Fruit fly (Drosophila melanogaster) whole organism, pupa: ENCODE data around the gene Dyro.

ENCODE experiments used
- CG10348 ChIP-seq: fragments of 200-800 bp; sonication (Bioruptor generic); IDR thresholded peaks from 2 replicates; pipeline ENCODE4 v1.3.6; 2022; ENCODE audit warnings: missing biosample characterization, missing genetic modification characterization
- CG12605 ChIP-seq: fragments of 200-800 bp; sonication (Bioruptor generic); IDR thresholded peaks from 2 replicates; pipeline ENCODE4 v1.3.6; 2022; ENCODE audit warnings: missing biosample characterization, missing genetic modification characterization
- CG13204 ChIP-seq: fragments of 200-800 bp; sonication (Bioruptor generic); optimal IDR thresholded peaks from 2 replicates; lab custom pipeline; 2018; ENCODE audit warnings: missing biosample characterization, mild to moderate bottlenecking, missing genetic modification characterization, moderate library complexity
- CG14655 ChIP-seq: fragments of 200-800 bp; sonication (Bioruptor generic); optimal IDR thresholded peaks from 3 replicates; lab custom pipeline; 2017; ENCODE audit warnings: mild to moderate bottlenecking, missing biosample characterization, missing genetic modification reagents, missing genetic modification characterization
- CG15710 ChIP-seq: fragments of 200-800 bp; sonication (Bioruptor generic); optimal IDR thresholded peaks from 2 replicates; lab custom pipeline; 2018; ENCODE audit warnings: missing biosample characterization, mild to moderate bottlenecking, missing genetic modification characterization, moderate library complexity
- CG17806 ChIP-seq: fragments of 200-800 bp; sonication (Bioruptor generic); optimal IDR thresholded peaks from 2 replicates; lab custom pipeline; 2018; ENCODE audit warnings: missing biosample characterization, mild to moderate bottlenecking, missing genetic modification characterization, moderate library complexity
- CG32121 ChIP-seq: fragments of 200-800 bp; sonication (Bioruptor generic); IDR thresholded peaks from 2 replicates; pipeline ENCODE4 v1.3.6; 2022; ENCODE audit warnings: missing biosample characterization, missing genetic modification characterization
- CG34367 ChIP-seq: fragments of 200-800 bp; sonication (Bioruptor generic); optimal IDR thresholded peaks from 2 replicates; lab custom pipeline; 2018; ENCODE audit warnings: missing biosample characterization, mild to moderate bottlenecking, missing genetic modification characterization
- CG4496 ChIP-seq: fragments of 200-800 bp; sonication (Bioruptor generic); IDR thresholded peaks from 3 replicates; pipeline ENCODE4 v1.3.6; 2022; ENCODE audit warnings: missing biosample characterization, missing genetic modification characterization
- CG8159 ChIP-seq: fragments of 200-800 bp; sonication (Bioruptor generic); optimal IDR thresholded peaks from 3 replicates; lab custom pipeline; 2018; ENCODE audit warnings: missing biosample characterization, mild to moderate bottlenecking, missing genetic modification characterization, moderate library complexity
- CG8301 ChIP-seq: fragments of 200-800 bp; sonication (Bioruptor generic); optimal IDR thresholded peaks from 2 replicates; lab custom pipeline; 2018; ENCODE audit warnings: missing biosample characterization, mild to moderate bottlenecking, missing genetic modification characterization
- CG9948 ChIP-seq: fragments of 200-800 bp; sonication (Bioruptor generic); optimal IDR thresholded peaks from 2 replicates; lab custom pipeline; 2018; ENCODE audit warnings: missing biosample characterization, mild to moderate bottlenecking, missing genetic modification characterization, moderate library complexity
- D1 ChIP-seq: fragments of 200-800 bp; sonication (Bioruptor generic); optimal IDR thresholded peaks from 2 replicates; lab custom pipeline; 2018; ENCODE audit warnings: missing biosample characterization, mild to moderate bottlenecking, missing genetic modification characterization, moderate library complexity
- EcR ChIP-seq: fragments of 200-800 bp; sonication (Bioruptor generic); optimal IDR thresholded peaks from 3 replicates; lab custom pipeline; 2019; ENCODE audit warnings: missing biosample characterization, missing genetic modification characterization, mild to moderate bottlenecking, moderate library complexity, missing genetic modification reagents
- Ets98B ChIP-seq: fragments of 200-800 bp; sonication (Bioruptor generic); IDR thresholded peaks from 2 replicates; pipeline ENCODE4 v1.3.6; 2022; ENCODE audit warnings: missing biosample characterization, missing genetic modification characterization
- Pif1A ChIP-seq: fragments of 200-800 bp; sonication (Bioruptor generic); optimal IDR thresholded peaks from 3 replicates; lab custom pipeline; 2016; ENCODE audit warnings: missing biosample characterization, missing genetic modification characterization
- Pif1B ChIP-seq: fragments of 200-800 bp; sonication (Bioruptor generic); optimal IDR thresholded peaks from 3 replicates; lab custom pipeline; 2016; ENCODE audit warnings: missing biosample characterization, missing genetic modification characterization
- Snoo ChIP-seq: fragments of 200-800 bp; sonication (Bioruptor generic); optimal IDR thresholded peaks from 3 replicates; lab custom pipeline; 2017; ENCODE audit warnings: missing biosample characterization, mild to moderate bottlenecking, missing genetic modification characterization, inconsistent platforms
- fd96Ca ChIP-seq: fragments of 200-800 bp; sonication (Bioruptor generic); IDR thresholded peaks from 3 replicates; pipeline ENCODE4 v1.3.6; 2022; ENCODE audit warnings: missing biosample characterization, missing genetic modification characterization
- gl ChIP-seq: fragments of 200-800 bp; sonication (Bioruptor generic); optimal IDR thresholded peaks from 2 replicates; lab custom pipeline; 2018; ENCODE audit warnings: missing biosample characterization, mild to moderate bottlenecking, missing genetic modification characterization
- rn ChIP-seq: fragments of 200-800 bp; sonication (Bioruptor generic); IDR thresholded peaks from 2 replicates; pipeline ENCODE4 v1.3.6; 2022; ENCODE audit warnings: missing biosample characterization, missing genetic modification characterization

Dyro gene

DNA sequence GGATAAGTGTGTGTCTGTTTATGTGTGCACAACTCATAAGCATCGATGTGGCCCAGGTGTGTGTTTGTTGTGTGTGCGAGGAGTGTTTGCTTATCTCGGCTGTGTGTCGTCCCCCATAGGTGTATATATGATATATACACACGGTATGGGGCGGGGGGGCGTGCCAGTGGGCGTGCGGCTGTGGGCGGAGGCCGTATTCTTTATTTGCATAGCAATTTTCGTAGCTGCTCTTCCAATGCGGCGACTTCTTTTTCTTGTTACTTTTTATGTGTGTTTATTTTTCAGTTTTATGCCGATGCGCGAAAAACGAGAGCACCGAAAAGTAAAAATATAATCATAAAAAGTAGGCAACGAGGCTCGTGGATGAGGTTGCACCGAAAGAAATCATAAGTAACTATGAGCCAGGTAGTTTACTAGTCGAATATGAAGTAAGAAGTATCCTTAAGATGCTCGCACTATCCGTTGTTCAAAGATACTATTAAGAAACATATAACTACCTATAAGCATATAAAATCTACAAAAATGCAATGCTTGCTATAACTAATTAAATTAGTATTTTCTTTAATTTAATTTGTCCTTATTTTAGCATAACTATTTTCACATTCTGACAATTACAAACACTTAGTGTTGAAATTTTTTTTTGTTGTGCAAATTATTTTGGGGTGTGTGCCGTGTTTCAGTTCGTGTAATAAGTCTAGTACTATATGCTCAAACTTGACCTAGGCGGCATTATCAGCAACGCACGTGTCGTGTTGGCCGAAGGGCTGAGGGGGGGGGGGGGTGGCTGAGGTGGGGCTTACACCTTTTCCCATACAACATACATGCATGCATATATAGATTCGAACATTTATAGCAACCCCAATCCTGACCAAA lies 17.0 kb downstream of the Dyro start:
- TF ChIP-seq fd96Ca (GFP tag; lab: Robert Waterston, UW) (0 out of 3 replicates have a peak, but pooled peaks have one; percentile 12), Snoo (tag; lab: Kevin White, UChicago) (no peak)

DNA sequence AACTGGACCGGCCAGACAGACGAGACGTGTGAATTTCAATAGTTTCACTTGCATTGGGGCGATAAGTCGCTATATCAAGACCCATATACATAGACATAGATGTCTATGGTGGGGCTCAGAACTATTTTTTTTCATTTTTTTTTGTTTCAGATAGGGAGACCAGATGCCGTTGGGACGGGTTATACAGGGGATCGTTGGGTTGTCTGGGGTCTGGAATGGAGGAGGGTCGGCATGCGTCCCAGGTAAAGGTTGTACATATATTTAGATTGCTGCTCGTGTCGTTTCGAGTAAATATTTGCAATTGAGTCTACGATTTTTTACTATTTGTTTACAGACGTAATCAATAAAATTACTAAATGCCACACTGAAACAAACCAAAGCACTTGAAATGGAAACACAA lies 19.7 kb downstream of the Dyro start:
- TF ChIP-seq Pif1B = no peak
- no peak for TF ChIP-seq CG12605 (GFP tag; lab: Robert Waterston, UW)
- TF ChIP-seq CG32121 (GFP tag; lab: Robert Waterston, UW) = 0 out of 2 replicates have a peak, but pooled peaks have one; percentile 19

DNA sequence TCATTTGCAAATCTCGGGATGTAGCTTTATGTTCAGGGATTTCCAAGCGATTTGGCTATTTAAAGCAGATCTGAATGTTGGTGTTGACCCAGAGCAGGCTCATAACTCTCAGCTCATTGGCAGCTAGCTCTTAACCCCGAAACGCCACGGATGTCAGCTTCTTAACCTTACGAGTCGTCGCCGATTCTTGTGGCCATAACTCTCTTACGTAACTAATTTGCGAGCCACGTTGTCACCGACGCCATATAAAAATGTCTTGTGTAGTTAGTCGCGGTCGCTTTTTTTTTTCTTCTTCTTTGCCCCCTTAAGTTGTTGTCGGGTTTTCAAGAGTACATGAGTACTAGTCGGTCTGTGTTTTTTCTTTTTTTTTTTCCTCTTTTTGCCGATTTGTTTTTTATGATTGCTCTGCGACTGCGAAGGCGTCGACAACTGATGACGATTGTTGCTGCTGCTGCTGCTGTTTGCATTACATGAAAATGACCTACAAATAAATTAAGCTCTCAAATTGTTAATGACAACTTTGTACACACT lies 21.5 kb downstream of the Dyro start:
- no peak for TF ChIP-seq CG34367 (tag; lab: Kevin White, UChicago)
- no peak for TF ChIP-seq CG13204 (GFP tag; lab: Kevin White, UChicago)
- peak; percentile 41; the same call in 1 of the 3 replicates for TF ChIP-seq fd96Ca (GFP tag; lab: Robert Waterston, UW)
- peak; percentile 74 for TF ChIP-seq CG12605 (GFP tag; lab: Robert Waterston, UW)
- peak; percentile 36; the same call in 1 of the 2 replicates for TF ChIP-seq Ets98B (GFP tag; lab: Robert Waterston, UW)
- no peak for TF ChIP-seq CG15710
- TF ChIP-seq CG10348 = no peak
- TF ChIP-seq rn (GFP tag; lab: Robert Waterston, UW) = no peak
- TF ChIP-seq CG8159 (tag; lab: Kevin White, UChicago) = no peak
- TF ChIP-seq Snoo (tag; lab: Kevin White, UChicago) = no peak
- peak; percentile 76 for TF ChIP-seq CG4496
- no peak for TF ChIP-seq EcR (GFP tag; lab: Kevin White, UChicago)
- peak; percentile 20 for TF ChIP-seq Pif1A (GFP tag; lab: Kevin White, UChicago)
- peak; percentile 8 for TF ChIP-seq Pif1B
- TF ChIP-seq CG17806 = no peak
- TF ChIP-seq CG32121 (GFP tag; lab: Robert Waterston, UW) = 0 out of 2 replicates have a peak, but pooled peaks have one; percentile 43
- no peak for TF ChIP-seq CG8301 (tag; lab: Kevin White, UChicago)
- TF ChIP-seq CG14655 (GFP tag; lab: Kevin White, UChicago) = peak; percentile 13

DNA sequence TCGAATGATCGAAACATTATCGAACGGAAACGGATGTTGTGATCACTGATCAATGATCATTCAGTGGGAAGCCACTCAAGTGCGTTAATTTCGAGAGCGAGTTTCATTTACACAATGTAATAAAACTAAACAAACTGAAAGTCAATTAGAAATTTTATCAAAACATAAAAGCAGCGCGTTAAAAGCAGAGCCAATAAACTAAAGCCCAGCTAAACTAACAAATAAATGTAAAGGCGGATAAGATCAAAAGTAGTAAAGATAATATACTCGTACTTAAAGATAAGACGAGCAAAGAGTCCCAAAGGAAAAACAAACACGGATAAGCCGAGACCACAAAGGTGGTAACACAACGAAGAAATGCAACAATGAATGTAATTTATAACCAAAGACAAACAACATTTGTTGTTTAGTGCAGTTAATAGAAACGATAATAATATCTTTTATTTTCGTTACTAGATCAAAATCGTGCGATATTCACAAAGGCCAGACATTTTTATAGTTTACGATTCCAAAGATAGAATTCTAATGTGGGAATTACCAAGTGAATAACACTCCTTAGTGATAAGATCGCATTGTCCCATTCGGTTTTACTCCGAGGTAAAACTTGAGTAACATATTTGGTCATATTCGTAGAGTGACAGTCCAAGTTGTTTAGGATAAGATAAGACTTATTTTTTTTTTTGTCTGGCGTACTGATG lies 22.1 kb downstream of the Dyro start:
- no peak for TF ChIP-seq CG12605 (GFP tag; lab: Robert Waterston, UW)
- no peak for TF ChIP-seq CG8159 (tag; lab: Kevin White, UChicago)
- no peak for TF ChIP-seq Pif1B
- TF ChIP-seq CG8301 (tag; lab: Kevin White, UChicago) = no peak
- no peak for TF ChIP-seq Snoo (tag; lab: Kevin White, UChicago)
- no peak for TF ChIP-seq Pif1A (GFP tag; lab: Kevin White, UChicago)
- TF ChIP-seq CG17806 = no peak
- TF ChIP-seq rn (GFP tag; lab: Robert Waterston, UW) = no peak
- TF ChIP-seq EcR (GFP tag; lab: Kevin White, UChicago) = no peak
- TF ChIP-seq gl = no peak
- TF ChIP-seq D1 (tag; lab: Kevin White, UChicago) = no peak
- no peak for TF ChIP-seq CG15710
- no peak for TF ChIP-seq Ets98B (GFP tag; lab: Robert Waterston, UW)
- TF ChIP-seq CG34367 (tag; lab: Kevin White, UChicago) = no peak
- TF ChIP-seq CG4496 = no peak
- no peak for TF ChIP-seq CG13204 (GFP tag; lab: Kevin White, UChicago)
- TF ChIP-seq CG10348 = no peak
- TF ChIP-seq CG9948 (tag; lab: Kevin White, UChicago) = no peak
- TF ChIP-seq fd96Ca (GFP tag; lab: Robert Waterston, UW) = no peak

DNA sequence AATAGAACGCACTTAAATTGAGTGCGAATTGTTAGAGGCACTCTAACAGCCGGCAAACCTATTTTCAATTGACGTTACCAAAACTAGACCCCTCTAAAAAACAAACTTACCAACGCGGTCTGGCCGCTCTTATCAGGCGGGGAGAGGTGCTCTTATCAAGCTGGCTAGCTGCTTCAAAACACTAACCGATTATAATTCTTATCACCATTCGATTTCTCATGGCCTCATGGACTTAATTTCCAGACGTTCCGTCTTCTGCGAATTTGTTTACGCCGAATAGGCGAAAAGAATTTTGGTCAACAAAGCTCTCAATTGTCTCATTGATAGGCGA lies 22.7 kb downstream of the Dyro start:
- TF ChIP-seq CG10348 = no peak
- no peak for TF ChIP-seq Pif1A (GFP tag; lab: Kevin White, UChicago)
- no peak for TF ChIP-seq CG34367 (tag; lab: Kevin White, UChicago)
- TF ChIP-seq CG8159 (tag; lab: Kevin White, UChicago) = no peak
- no peak for TF ChIP-seq Snoo (tag; lab: Kevin White, UChicago)
- TF ChIP-seq gl = no peak
- TF ChIP-seq CG8301 (tag; lab: Kevin White, UChicago) = no peak
- no peak for TF ChIP-seq CG12605 (GFP tag; lab: Robert Waterston, UW)
- TF ChIP-seq CG4496 = no peak
- no peak for TF ChIP-seq CG32121 (GFP tag; lab: Robert Waterston, UW)
- no peak for TF ChIP-seq CG9948 (tag; lab: Kevin White, UChicago)
- TF ChIP-seq CG13204 (GFP tag; lab: Kevin White, UChicago) = no peak
- TF ChIP-seq Ets98B (GFP tag; lab: Robert Waterston, UW) = no peak
- TF ChIP-seq D1 (tag; lab: Kevin White, UChicago) = no peak
- TF ChIP-seq rn (GFP tag; lab: Robert Waterston, UW) = no peak
- TF ChIP-seq Pif1B = no peak
- TF ChIP-seq CG14655 (GFP tag; lab: Kevin White, UChicago) = no peak
- no peak for TF ChIP-seq CG15710
- TF ChIP-seq CG17806 = no peak
- no peak for TF ChIP-seq fd96Ca (GFP tag; lab: Robert Waterston, UW)
